Worm (Caenorhabditis elegans): Measurements from ENCODE around the gene col-169.

ce11 chrX:6291632-6292031 lies 37.3 kb upstream of the col-169 start, which contains the start of gene lev-9:
- TF ChIP-seq ceh-32 (tag; optimal IDR thresholded peaks at IDR 0.05; ENCODE audit: poor library complexity) (no peak), skn-1 (tag; optimal IDR thresholded peaks at IDR 0.05) (no peak), nhr-76 (tag; optimal IDR thresholded peaks at IDR 0.05) (no peak), Y5F2A.4 (GFP tag; optimal IDR thresholded peaks at IDR 0.05) (no peak), aly-2 (tag; optimal IDR thresholded peaks at IDR 0.05) (no peak), nhr-28 (tag; optimal IDR thresholded peaks at IDR 0.05) (no peak), hlh-11 (tag; optimal IDR thresholded peaks at IDR 0.05) (no peak), nhr-41 (GFP tag; IDR thresholded peaks at IDR 0.05) (no peak), pqm-1 (tag; optimal IDR thresholded peaks at IDR 0.05) (no peak), R02D3.7 (tag; optimal IDR thresholded peaks at IDR 0.05) (no peak)

Measured in whole organism, L4 larva.